Worm (Caenorhabditis elegans): ENCODE data around the gene Y60C6A.1.

DNA sequence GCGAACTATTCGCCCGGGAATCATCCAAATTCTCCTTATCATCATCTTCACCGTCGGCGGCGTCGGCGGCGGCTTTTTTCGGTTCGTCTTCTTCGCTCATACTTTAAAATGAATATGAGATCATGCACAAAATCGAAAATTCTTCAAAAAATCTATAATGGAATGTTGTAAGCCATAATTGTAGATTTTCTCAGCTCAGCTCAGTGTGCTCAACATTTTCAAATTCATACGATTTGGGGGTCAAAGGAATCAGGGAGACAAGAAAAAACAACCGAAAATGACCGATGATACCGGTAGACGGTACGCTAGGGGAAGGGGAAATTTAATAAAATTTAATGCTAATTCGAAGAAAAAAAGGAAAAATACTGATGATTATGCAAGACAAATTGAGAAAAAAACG lies 35.1 kb downstream of the Y60C6A.1 start, which contains the start of gene ccep-97:
- TF ChIP-seq pax-1 (tag; optimal IDR thresholded peaks at IDR 0.05) (no peak), tbx-2 (tag; optimal IDR thresholded peaks at IDR 0.05) (no peak), npax-4 (tag; optimal IDR thresholded peaks at IDR 0.05) (no peak), pha-2 (tag; optimal IDR thresholded peaks at IDR 0.05) (no peak), elt-2 (tag; optimal IDR thresholded peaks at IDR 0.05) (no peak), rnt-1 (tag; optimal IDR thresholded peaks at IDR 0.05) (no peak), nhr-11 (tag; optimal IDR thresholded peaks at IDR 0.05) (no peak), pqm-1 (tag; optimal IDR thresholded peaks at IDR 0.05) (no peak), pag-3 (tag; optimal IDR thresholded peaks at IDR 0.05; ENCODE audit: borderline replicate concordance) (no peak), dmd-4 (tag; optimal IDR thresholded peaks at IDR 0.05; ENCODE audit: borderline replicate concordance) (no peak), ets-4 (tag; optimal IDR thresholded peaks at IDR 0.05) (no peak)
